Fruit fly (Drosophila melanogaster) whole organism, pupa: Measurements from ENCODE around the gene CG16978.

ENCODE experiments used
- CG10348 ChIP-seq: fragments of 200-800 bp; sonication (Bioruptor generic); IDR thresholded peaks from 2 replicates; pipeline ENCODE4 v1.3.6; 2022; ENCODE audit warnings: missing biosample characterization, missing genetic modification characterization
- CG17806 ChIP-seq: fragments of 200-800 bp; sonication (Bioruptor generic); optimal IDR thresholded peaks from 2 replicates; lab custom pipeline; 2018; ENCODE audit warnings: missing biosample characterization, mild to moderate bottlenecking, missing genetic modification characterization, moderate library complexity
- CG8301 ChIP-seq: fragments of 200-800 bp; sonication (Bioruptor generic); optimal IDR thresholded peaks from 2 replicates; lab custom pipeline; 2018; ENCODE audit warnings: missing biosample characterization, mild to moderate bottlenecking, missing genetic modification characterization
- CG9948 ChIP-seq: fragments of 200-800 bp; sonication (Bioruptor generic); optimal IDR thresholded peaks from 2 replicates; lab custom pipeline; 2018; ENCODE audit warnings: missing biosample characterization, mild to moderate bottlenecking, missing genetic modification characterization, moderate library complexity
- D1 ChIP-seq: fragments of 200-800 bp; sonication (Bioruptor generic); optimal IDR thresholded peaks from 2 replicates; lab custom pipeline; 2018; ENCODE audit warnings: missing biosample characterization, mild to moderate bottlenecking, missing genetic modification characterization, moderate library complexity
- Pif1B ChIP-seq: fragments of 200-800 bp; sonication (Bioruptor generic); optimal IDR thresholded peaks from 3 replicates; lab custom pipeline; 2016; ENCODE audit warnings: missing biosample characterization, missing genetic modification characterization
- Snoo ChIP-seq: fragments of 200-800 bp; sonication (Bioruptor generic); optimal IDR thresholded peaks from 3 replicates; lab custom pipeline; 2017; ENCODE audit warnings: missing biosample characterization, mild to moderate bottlenecking, missing genetic modification characterization, inconsistent platforms
- fd96Ca ChIP-seq: fragments of 200-800 bp; sonication (Bioruptor generic); IDR thresholded peaks from 3 replicates; pipeline ENCODE4 v1.3.6; 2022; ENCODE audit warnings: missing biosample characterization, missing genetic modification characterization
- rn ChIP-seq: fragments of 200-800 bp; sonication (Bioruptor generic); IDR thresholded peaks from 2 replicates; pipeline ENCODE4 v1.3.6; 2022; ENCODE audit warnings: missing biosample characterization, missing genetic modification characterization

dm6 chr2L:13191052-13191678 lies 47.7 kb upstream of the CG16978 start:
- TF ChIP-seq D1 (tag; lab: Kevin White, UChicago) (no peak), CG8301 (no peak), CG17806 (no peak), Snoo (tag; lab: Kevin White, UChicago) (no peak), CG9948 (no peak), Pif1B (GFP tag; lab: Kevin White, UChicago) (no peak), rn (no peak), fd96Ca (GFP tag; lab: Robert Waterston, UW) (no peak), CG10348 (GFP tag; lab: Robert Waterston, UW) (no peak)
